Fruit fly (Drosophila melanogaster): ENCODE measurements around the gene inaF-C.

Gene inaF-C

dm6 chrX:11681558-11682551 is 49.7 kb downstream of the inaF-C start (continued):
- TF ChIP-seq Mad (GFP tag; optimal IDR thresholded peaks at IDR 0.05) = no peak
- peak; percentile 68 for TF ChIP-seq pros (GFP tag; optimal IDR thresholded peaks at IDR 0.05)
- no peak for TF ChIP-seq usp (GFP tag; optimal IDR thresholded peaks at IDR 0.05)
- peak; percentile 70 for TF ChIP-seq HLH54F (GFP tag; optimal IDR thresholded peaks at IDR 0.05)
- TF ChIP-seq CG11093 (GFP tag; IDR thresholded peaks at IDR 0.05) = no peak
- peak; percentile 35 for TF ChIP-seq dm (GFP tag; optimal IDR thresholded peaks at IDR 0.05)
- TF ChIP-seq CG18476 (GFP tag; optimal IDR thresholded peaks at IDR 0.05) = peak; percentile 21
- TF ChIP-seq Fer1 (GFP tag; optimal IDR thresholded peaks at IDR 0.05) = peak; percentile 71
- peak; percentile 79 for TF ChIP-seq CG13424 (tag; optimal IDR thresholded peaks at IDR 0.05)
- TF ChIP-seq gro (GFP tag; optimal IDR thresholded peaks at IDR 0.05) = peak; percentile 40
- peak; percentile 73 for TF ChIP-seq ind (GFP tag; optimal IDR thresholded peaks at IDR 0.05)
- peak; percentile 47; the same call in 1 of the 2 replicates for TF ChIP-seq MBD-R2 (GFP tag; IDR thresholded peaks at IDR 0.05)
- 0 out of 3 replicates have a peak, but pooled peaks have one; percentile 15 for TF ChIP-seq CG11560 (tag; IDR thresholded peaks at IDR 0.05)
- TF ChIP-seq sisA (GFP tag; IDR thresholded peaks at IDR 0.05) = peak; percentile 36; the same call in 1 of the 2 replicates
- peak; percentile 65 for TF ChIP-seq CG10267 (tag; optimal IDR thresholded peaks at IDR 0.05)
- TF ChIP-seq ttk (GFP tag; IDR thresholded peaks at IDR 0.05) = no peak
- TF ChIP-seq lola (GFP tag; optimal IDR thresholded peaks at IDR 0.05) = peak in 2 of 3 experiments; percentile 21 to 52
- TF ChIP-seq Poxn (GFP tag; IDR thresholded peaks at IDR 0.05) = no peak
- TF ChIP-seq CG31224 (GFP tag; IDR thresholded peaks at IDR 0.05) = no peak
- peak; percentile 73 for TF ChIP-seq Dll (GFP tag; IDR thresholded peaks at IDR 0.05; ENCODE audit: partially characterized antibody)
- peak; percentile 74 for TF ChIP-seq CG13624 (GFP tag; optimal IDR thresholded peaks at IDR 0.05)
- peak; percentile 19 for TF ChIP-seq CG17568 (GFP tag; optimal IDR thresholded peaks at IDR 0.05)
- peak; percentile 48 for TF ChIP-seq Oli (tag; optimal IDR thresholded peaks at IDR 0.05)
- peak; percentile 49 for TF ChIP-seq Hand (GFP tag; optimal IDR thresholded peaks at IDR 0.05)
- TF ChIP-seq Xrp1 (GFP tag; IDR thresholded peaks at IDR 0.05) = peak; percentile 52; the same call in 1 of the 2 replicates
- no peak for TF ChIP-seq da (GFP tag; optimal IDR thresholded peaks at IDR 0.05)
- peak; percentile 84 for TF ChIP-seq CG15514 (GFP tag; optimal IDR thresholded peaks at IDR 0.05)
- no peak for TF ChIP-seq esg (GFP tag; conservative IDR thresholded peaks at IDR 0.05)
- peak; percentile 86 for TF ChIP-seq Dp (GFP tag; optimal IDR thresholded peaks at IDR 0.05)
- no peak for TF ChIP-seq CG1024 (GFP tag; IDR thresholded peaks at IDR 0.05)
- peak; percentile 76 for TF ChIP-seq CG30403 (GFP tag; optimal IDR thresholded peaks at IDR 0.05)
- peak; percentile 62 for TF ChIP-seq pum (GFP tag; optimal IDR thresholded peaks at IDR 0.05)

DNA sequence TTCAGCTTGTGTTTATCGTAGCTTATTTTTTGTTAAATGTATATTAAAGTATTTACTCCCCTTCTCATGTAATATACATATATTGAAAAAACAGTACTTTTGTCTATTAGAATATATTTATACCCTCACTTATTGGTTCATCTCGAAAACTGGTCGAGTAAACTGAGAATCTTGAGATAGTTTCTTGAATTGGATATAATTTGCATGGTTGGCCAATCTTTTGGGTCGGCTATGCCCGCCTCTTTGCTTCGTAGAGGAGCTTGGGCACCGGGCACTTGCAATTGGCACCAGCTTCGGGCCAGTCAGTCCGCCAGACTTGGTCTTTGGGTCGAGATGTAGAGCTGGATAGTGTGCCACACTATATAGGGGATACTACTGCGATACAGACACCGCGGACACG is 51.2 kb downstream of the inaF-C start:
- TF ChIP-seq Sry-δ (GFP tag; optimal IDR thresholded peaks at IDR 0.05) (no peak), MESR4 (GFP tag; optimal IDR thresholded peaks at IDR 0.05) (no peak), Ravus (GFP tag; IDR thresholded peaks at IDR 0.05) (no peak), phol (tag; optimal IDR thresholded peaks at IDR 0.05) (no peak), CG10274 (GFP tag; optimal IDR thresholded peaks at IDR 0.05) (peak; percentile 76), D19A (tag; optimal IDR thresholded peaks at IDR 0.05) (peak; percentile 35), Lhr (GFP tag; optimal IDR thresholded peaks at IDR 0.05) (no peak), dan (GFP tag; IDR thresholded peaks at IDR 0.05) (no peak), CG7963 (GFP tag; IDR thresholded peaks at IDR 0.05; ENCODE audit: partially characterized antibody) (no peak), row (GFP tag; IDR thresholded peaks at IDR 0.05) (0 out of 3 replicates have a peak, but pooled peaks have one; percentile 10), CG6854 (GFP tag; optimal IDR thresholded peaks at IDR 0.05) (no peak)
